Worm (Caenorhabditis elegans) whole organism, L2 larva: ENCODE data around the gene T02D1.7.

Experiments
- R02D3.7 ChIP-seq: fragments of 150-350 bp; optimal IDR thresholded peaks from 2 replicates; lab custom pipeline; 2014; ENCODE audit warnings: missing biosample characterization, missing genetic modification characterization
- ama-1 ChIP-seq: fragments of 150-350 bp; optimal IDR thresholded peaks from 2 replicates; lab custom pipeline; 2018; ENCODE audit warnings: inconsistent platforms
- crh-2 ChIP-seq: sonication (generic microtip); optimal IDR thresholded peaks from 2 replicates; lab custom pipeline; 2017; ENCODE audit warnings: missing biosample characterization, missing genetic modification characterization
- egl-27 ChIP-seq: sonication (generic microtip); optimal IDR thresholded peaks from 3 replicates; lab custom pipeline; 2017; ENCODE audit warnings: missing biosample characterization, missing genetic modification reagents, missing genetic modification characterization
- elt-1 ChIP-seq: fragments of 150-350 bp; optimal IDR thresholded peaks from 2 replicates; lab custom pipeline; 2014; ENCODE audit warnings: missing biosample characterization, missing genetic modification characterization
- gmeb-1 ChIP-seq: fragments of 150-350 bp; optimal IDR thresholded peaks from 2 replicates; lab custom pipeline; 2014; ENCODE audit warnings: missing biosample characterization, missing genetic modification characterization
- lin-39 ChIP-seq: fragments of 150-350 bp; optimal IDR thresholded peaks from 2 replicates; lab custom pipeline; 2014; ENCODE audit warnings: missing biosample characterization, missing genetic modification reagents, missing genetic modification characterization
- mbf-1 ChIP-seq: sonication (generic microtip); optimal IDR thresholded peaks from 2 replicates; lab custom pipeline; 2017; ENCODE audit warnings: missing biosample characterization, missing genetic modification characterization
- peb-1 ChIP-seq: fragments of 150-350 bp; optimal IDR thresholded peaks from 2 replicates; lab custom pipeline; 2014; ENCODE audit warnings: missing biosample characterization, missing genetic modification characterization
- skn-1 ChIP-seq: sonication (generic microtip); optimal IDR thresholded peaks from 2 replicates; lab custom pipeline; 2017; ENCODE audit warnings: missing biosample characterization, missing genetic modification characterization
- snpc-4 ChIP-seq: fragments of 150-350 bp; optimal IDR thresholded peaks from 2 replicates; lab custom pipeline; 2014; ENCODE audit warnings: missing biosample characterization, missing genetic modification characterization
- unc-39 ChIP-seq: fragments of 150-350 bp; optimal IDR thresholded peaks from 2 replicates; lab custom pipeline; 2014; ENCODE audit warnings: missing biosample characterization, missing genetic modification characterization

The T02D1.7 gene

DNA sequence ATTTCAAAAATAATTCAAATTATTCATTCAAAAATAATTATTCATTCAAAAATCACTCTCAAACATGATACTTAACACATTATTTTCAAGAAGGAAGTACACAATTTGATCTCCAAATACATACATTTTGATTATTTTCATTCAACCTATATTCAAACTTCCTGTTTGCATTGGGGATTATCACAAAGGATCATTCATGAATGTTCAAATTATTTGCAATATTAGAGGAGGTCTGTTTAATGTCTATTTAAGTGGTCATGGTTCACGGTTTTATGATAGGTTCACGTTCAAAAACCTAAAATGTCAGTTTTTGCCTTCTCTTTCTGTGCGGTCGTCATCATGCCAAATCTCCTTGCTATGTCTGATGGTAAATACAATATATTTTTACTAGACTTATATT, 45.8 kb downstream of the T02D1.7 start, which contains the start of gene clec-202:
clec-202 (plus strand) TSS at position 301 of the 400 bp plus-strand sequence.
- no peak for TF ChIP-seq skn-1
- no peak for TF ChIP-seq ama-1 (lab: Kevin White, UChicago)
- no peak for TF ChIP-seq crh-2 (tag; lab: Kevin White, UChicago)
- TF ChIP-seq lin-39 (tag; lab: Kevin White, UChicago): no peak
- no peak for TF ChIP-seq gmeb-1
- TF ChIP-seq egl-27 (tag; lab: Kevin White, UChicago): no peak
- no peak for TF ChIP-seq R02D3.7 (tag; lab: Kevin White, UChicago)
- TF ChIP-seq elt-1 (tag; lab: Kevin White, UChicago): no peak
- TF ChIP-seq peb-1 (tag; lab: Kevin White, UChicago): no peak
- TF ChIP-seq mbf-1 (tag; lab: Kevin White, UChicago): no peak
- no peak for TF ChIP-seq snpc-4 (tag; lab: Kevin White, UChicago)
- TF ChIP-seq unc-39 (tag; lab: Kevin White, UChicago): no peak
